Fruit fly (Drosophila melanogaster): ENCODE results near the gene CG33296.
"Not testable (repeated sequence)": the region's sequence is repeated elsewhere in the genome, so short reads cannot be mapped to it uniquely, and the experiment has no call there.

CG33296 gene

DNA sequence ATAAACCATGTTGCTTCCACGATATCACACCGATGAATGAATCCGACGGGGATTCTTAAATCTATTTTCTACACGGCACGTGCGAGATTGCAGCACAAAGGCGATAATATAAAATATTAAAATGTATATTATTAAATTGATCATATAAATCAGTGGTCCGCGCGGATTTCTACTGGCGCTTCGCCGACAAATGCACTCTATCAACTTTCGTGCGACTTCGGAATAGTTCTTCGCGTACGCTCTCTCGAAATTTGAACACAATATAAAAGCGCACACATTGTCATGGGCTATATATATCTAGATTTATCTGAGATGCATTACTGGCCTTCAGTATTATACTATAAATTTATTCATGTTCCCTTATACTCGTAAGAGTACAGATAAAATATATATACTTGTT is at the start of gene CG33296:
TSS of gene CG33296 (minus strand) at position 101 of the 400 bp plus-strand sequence.
- TF ChIP-seq CG8478 (optimal IDR thresholded peaks at IDR 0.05), result no peak
- no peak for TF ChIP-seq CTCF (optimal IDR thresholded peaks at IDR 0.05)

DNA sequence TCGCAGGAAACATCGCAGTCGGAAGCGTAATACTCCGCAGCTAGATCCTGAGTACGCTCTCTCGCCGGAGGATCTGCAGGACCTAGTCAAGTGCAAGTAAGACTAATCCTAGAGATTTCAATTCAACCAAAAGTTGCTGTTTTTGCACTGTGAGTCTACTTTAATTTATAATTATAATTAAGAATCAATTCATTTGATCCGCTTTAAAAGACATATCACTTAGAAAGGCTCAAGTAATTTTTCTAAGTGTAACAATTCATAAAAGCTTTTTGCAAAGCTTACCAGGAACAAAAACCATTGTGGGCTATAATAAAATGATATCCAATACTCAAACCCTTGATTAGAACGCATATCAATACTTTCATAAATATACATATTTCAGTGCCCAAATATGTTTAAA is 40.4 kb upstream of the CG33296 start:
- no peak for TF ChIP-seq CTCF (optimal IDR thresholded peaks at IDR 0.05)
- TF ChIP-seq CG8478 (optimal IDR thresholded peaks at IDR 0.05), result no peak

DNA sequence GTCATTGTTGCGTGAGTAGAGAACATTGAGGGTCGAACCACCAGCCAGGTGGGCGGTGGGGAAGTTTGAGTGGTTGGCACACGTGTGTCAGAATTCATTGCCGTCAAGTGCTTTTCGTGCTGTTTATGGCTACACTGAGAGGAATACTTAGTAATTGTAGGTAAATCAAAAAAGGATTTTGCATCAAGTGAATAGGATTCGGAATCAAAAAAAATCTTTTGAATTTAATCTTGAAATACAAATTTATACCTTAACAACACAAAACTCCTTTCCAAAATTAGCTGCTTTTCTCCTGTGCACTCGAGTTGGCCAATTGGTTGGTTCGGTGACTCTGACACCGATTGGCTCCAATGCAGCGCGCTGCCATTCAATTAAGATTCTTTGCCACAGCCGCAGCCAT is 38.1 kb upstream of the CG33296 start:
- no peak for TF ChIP-seq CG8478 (optimal IDR thresholded peaks at IDR 0.05)
- no peak for TF ChIP-seq CTCF (optimal IDR thresholded peaks at IDR 0.05)

DNA sequence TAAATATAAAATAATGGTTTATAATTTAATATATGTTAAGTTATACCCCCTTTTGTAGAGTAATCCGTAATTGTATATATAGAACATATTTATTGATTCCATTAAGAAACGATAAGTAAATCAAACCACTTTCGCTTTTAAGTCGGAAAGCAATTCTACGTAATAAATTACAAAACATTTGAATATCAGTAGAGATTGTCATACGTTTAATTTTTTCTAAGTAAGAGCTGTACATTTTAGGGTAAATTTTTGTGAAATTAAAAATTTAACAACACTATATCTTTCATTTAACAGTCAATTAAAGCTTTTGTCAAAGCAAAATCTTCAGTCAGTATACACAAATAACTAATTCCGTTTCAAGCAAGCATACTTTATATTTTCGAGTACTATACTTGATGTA is 37.4 kb upstream of the CG33296 start, which contains the start of gene CG46025:
TSS of gene CG46025 (plus strand) at position 301 of the 400 bp plus-strand sequence.
- TF ChIP-seq CTCF (optimal IDR thresholded peaks at IDR 0.05), result no peak
- no peak for TF ChIP-seq CG8478 (optimal IDR thresholded peaks at IDR 0.05)

DNA sequence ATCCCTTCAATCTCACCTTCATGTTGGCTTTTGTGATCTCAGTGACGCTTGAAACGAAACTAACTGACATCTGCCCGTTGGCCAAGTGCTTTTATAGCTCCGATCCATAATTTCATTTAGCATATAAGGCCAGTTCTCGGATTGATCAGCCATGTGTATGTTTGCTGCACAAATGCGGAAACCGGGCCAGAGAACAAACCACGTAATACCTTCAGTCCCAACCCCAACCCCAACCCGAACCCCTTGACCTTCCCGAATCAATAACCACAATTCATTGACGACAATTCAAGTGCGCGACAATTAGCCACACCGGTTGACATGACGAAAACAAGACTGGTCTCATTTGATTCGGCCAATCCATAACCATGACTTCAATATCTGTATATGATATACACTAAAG is 36.6 kb upstream of the CG33296 start, which contains the start of gene CG7203:
TSS of gene CG7203 (minus strand) at position 101 of the 400 bp plus-strand sequence.
- no peak for TF ChIP-seq CG8478 (optimal IDR thresholded peaks at IDR 0.05)
- TF ChIP-seq CTCF (optimal IDR thresholded peaks at IDR 0.05), result no peak

DNA sequence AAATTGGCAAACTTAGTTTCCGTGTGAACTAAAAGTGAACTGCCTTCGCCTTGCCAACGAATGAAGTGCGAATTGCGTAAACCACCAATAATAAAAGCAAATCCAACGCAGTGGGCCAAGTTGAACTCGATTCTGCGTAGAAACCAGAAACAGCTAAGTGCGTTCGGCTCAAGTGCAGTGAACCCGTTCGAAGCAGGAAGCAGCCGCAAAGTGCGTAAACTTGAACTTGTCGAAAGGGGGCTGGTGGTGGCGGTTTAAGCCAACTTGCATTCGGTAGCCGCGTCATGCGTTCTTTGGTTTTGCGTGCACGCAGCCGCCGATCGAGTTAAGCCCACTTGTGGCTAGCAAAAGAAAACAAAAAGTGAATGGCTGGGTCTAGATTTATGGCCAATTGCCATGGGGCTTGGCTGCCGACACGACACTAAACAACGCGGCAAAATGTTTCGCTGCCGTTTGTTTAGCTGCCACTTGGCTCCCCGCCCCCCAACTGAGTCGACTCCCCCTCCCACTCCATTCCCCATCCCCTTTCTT is 34.3 kb upstream of the CG33296 start:
- no peak for TF ChIP-seq CG8478 (optimal IDR thresholded peaks at IDR 0.05)
- no peak for TF ChIP-seq CTCF (optimal IDR thresholded peaks at IDR 0.05)

DNA sequence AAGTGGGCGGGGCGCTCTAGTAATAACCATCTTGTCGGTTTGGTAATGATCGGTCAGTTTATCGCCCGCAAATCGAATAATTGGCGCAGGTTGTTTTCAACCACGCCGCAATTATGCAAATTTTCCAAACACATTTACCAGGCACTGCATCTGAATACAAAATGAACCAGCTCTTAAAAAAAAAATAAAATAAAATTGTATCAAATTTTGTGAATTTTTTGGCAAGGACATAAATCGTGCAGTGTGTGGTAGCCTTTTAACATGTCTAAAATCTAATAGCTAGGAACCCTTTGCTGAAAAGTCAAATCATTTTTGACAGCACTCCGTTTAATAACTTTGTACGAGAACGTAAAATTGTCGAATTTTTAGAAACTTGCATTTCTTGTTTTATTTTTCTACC is 30.5 kb upstream of the CG33296 start, which contains the start of gene ATPsynGL:
TSS of gene ATPsynGL (plus strand) at position 301 of the 400 bp plus-strand sequence.
- no peak for TF ChIP-seq CTCF (optimal IDR thresholded peaks at IDR 0.05)
- no peak for TF ChIP-seq CG8478 (optimal IDR thresholded peaks at IDR 0.05)

DNA sequence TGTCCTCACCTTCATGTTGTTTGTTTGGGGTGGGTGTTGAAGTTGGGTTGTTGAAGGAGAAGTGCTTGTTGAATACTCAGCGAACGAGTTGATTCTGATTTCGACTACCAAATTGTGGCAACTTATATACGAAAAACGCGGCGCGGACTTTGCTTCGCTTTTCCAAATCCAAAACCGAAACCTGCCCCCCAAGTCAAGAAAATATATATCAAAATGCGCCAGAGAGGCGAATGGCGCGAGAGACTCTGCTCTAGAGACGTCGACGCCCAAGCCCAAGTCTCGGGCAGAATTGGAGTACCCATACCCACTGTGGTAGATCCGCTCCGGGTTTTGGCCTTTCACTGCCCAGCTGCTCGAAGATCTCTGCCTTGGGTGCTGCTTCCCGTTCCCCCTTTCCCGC is 28.3 kb upstream of the CG33296 start, which contains the start of gene CG7214:
TSS of gene CG7214 (minus strand) at position 101 of the 400 bp plus-strand sequence.
- no peak for TF ChIP-seq CG8478 (optimal IDR thresholded peaks at IDR 0.05)
- TF ChIP-seq CTCF (optimal IDR thresholded peaks at IDR 0.05), result no peak

DNA sequence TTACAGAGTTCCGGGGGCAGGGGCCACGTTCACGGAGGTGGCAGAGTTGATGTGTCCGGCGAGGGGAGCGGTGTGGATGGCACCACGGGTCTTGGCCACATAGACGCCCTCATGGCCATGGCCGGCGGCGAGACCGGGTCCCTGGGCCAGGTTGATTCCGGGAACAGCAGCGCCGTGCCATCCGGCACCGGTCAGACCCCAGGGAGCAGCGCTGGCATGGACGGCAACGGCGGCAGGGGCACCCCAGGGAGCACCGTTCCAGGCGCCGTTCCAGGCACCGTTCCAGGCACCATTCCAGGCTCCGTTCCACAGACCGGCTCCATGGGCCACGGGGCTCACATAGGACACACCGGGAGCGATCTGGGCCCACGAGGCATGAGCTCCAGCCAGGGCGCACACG is 27.8 kb upstream of the CG33296 start:
- TF ChIP-seq CG8478 (optimal IDR thresholded peaks at IDR 0.05), result no peak
- TF ChIP-seq CTCF (optimal IDR thresholded peaks at IDR 0.05), result no peak

DNA sequence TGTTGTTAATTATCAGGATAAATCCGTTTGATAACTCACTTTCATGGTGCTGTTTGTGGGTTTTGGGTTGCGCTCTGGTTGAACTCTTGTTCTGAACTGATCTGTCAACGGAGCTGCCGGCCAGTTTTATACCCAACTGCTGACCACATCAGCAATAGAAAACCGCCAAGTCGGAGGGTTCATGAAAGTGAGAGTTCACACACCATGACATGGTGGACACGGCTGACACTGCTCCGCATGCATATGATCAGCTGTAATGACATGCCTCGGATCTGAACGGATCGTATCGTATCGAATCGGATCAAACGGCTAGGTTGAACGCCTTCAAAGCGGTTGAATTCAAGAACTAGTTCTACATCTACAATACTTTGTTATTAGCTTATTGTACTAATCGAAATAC is 25.0 kb upstream of the CG33296 start, which contains the start of gene Acp1:
TSS of gene Acp1 (minus strand) at position 101 of the 400 bp plus-strand sequence.
- TF ChIP-seq CTCF (optimal IDR thresholded peaks at IDR 0.05) (no peak), CG8478 (optimal IDR thresholded peaks at IDR 0.05) (no peak)

DNA sequence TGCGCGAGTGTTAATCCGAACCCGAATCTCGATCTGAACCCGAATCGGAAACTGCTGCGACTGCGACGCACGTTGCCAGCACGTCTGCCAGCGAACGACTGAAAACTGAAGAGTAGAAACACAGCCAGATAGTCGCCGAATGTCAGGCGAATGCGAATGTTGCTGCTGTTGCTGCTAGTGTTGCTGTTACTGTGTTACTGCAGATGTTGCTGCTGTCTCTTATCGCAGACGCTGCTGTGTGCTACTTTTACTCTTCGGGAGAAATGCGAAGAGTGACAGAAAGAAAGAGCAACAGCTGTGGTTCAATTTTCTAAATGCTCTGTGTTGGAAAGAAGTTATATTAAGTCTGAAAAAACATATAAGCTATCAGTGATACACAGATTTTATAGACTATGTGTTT is 22.3 kb upstream of the CG33296 start, which contains the start of gene CG31904:
TSS of gene CG31904 (minus strand) at position 101 of the 400 bp plus-strand sequence.
- not testable (repeated sequence) for TF ChIP-seq CTCF, CG8478 (optimal IDR thresholded peaks at IDR 0.05)

DNA sequence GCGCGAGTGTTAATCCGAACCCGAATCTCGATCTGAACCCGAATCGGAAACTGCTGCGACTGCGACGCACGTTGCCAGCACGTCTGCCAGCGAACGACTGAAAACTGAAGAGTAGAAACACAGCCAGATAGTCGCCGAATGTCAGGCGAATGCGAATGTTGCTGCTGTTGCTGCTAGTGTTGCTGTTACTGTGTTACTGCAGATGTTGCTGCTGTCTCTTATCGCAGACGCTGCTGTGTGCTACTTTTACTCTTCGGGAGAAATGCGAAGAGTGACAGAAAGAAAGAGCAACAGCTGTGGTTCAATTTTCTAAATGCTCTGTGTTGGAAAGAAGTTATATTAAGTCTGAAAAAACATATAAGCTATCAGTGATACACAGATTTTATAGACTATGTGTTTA is 16.1 kb upstream of the CG33296 start, which contains the start of gene CG13796:
TSS of gene CG13796 (minus strand) at position 101 of the 400 bp plus-strand sequence.
- not testable (repeated sequence) for TF ChIP-seq CG8478, CTCF (optimal IDR thresholded peaks at IDR 0.05)

DNA sequence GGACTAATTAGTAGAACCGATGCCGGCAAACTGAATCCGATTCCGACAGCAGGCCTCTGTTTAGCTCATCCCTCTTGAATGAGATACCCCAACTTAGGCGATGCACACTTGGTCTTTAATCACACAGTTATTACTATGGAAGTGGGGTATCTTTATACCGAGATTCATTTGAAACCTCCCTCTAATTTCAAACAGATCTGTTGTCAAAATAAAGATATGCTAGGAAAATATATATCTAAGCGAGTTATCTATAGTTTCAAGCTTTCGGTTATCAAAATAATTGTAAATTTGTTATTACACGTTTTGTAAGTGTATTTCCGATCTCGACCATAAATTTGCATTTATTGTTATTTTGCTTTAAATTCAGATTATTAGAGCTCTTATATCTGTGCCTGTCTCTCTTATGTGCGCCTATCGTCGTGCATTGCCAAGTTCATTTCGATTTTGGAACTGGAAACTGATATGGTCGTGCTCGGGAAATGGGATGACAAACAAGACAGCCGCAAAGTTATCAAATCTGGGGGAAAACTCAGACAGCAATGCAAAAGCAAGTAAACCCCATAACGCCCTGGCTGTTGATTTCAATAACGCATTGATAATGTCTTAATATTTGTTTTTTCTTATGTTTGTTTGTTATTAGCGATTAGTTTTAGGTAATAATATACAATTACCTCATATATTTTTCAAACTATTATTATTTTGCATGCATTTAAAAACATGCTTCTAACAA is 10.0 kb upstream of the CG33296 start, which contains the start of gene CG13795:
TSS of gene CG13795 (minus strand) at position 31 of the 730 bp plus-strand sequence.
- TF ChIP-seq CTCF (optimal IDR thresholded peaks at IDR 0.05) (no peak), CG8478 (optimal IDR thresholded peaks at IDR 0.05) (no peak)

DNA sequence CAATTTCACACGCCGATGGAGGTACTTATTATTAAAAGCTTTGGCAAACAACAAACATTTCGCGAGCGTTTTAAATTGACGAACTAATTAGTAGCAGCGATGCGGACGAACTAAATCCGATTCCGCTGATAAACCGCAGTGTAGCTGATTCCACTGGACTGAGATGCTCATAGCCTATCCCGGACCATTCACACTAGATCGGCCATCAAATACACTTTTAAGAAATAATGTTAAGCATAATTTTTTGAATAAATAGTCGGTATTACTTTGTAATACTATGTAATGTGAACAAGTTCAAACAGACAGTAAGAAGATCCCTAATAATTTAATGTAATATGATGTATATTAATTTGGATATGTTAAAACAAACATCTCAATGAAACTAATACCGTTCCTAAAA is 6.3 kb upstream of the CG33296 start, which contains the start of gene CG13794:
TSS of gene CG13794 (minus strand) at position 101 of the 400 bp plus-strand sequence.
- TF ChIP-seq CG8478 (optimal IDR thresholded peaks at IDR 0.05) (no peak), CTCF (optimal IDR thresholded peaks at IDR 0.05) (no peak)

DNA sequence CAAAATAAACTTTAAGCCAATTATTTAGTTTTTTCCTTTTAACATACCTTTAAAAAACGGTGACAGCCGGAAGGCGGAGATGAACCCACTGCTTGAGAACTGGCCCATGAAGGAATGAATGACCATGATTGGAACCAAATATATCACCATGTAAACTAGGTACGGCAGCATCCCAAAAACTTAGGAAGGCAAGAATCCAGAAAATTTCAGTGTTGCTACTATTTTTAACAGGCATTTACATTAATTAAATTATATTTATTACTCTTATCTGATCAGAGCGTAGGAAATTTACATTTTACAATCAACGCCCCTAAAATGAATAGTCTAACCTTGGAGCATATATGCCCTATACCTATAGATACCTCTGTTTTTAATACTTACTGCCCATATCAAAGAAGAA is 5.7 kb upstream of the CG33296 start:
- TF ChIP-seq CTCF (optimal IDR thresholded peaks at IDR 0.05), result no peak
- no peak for TF ChIP-seq CG8478 (optimal IDR thresholded peaks at IDR 0.05)

DNA sequence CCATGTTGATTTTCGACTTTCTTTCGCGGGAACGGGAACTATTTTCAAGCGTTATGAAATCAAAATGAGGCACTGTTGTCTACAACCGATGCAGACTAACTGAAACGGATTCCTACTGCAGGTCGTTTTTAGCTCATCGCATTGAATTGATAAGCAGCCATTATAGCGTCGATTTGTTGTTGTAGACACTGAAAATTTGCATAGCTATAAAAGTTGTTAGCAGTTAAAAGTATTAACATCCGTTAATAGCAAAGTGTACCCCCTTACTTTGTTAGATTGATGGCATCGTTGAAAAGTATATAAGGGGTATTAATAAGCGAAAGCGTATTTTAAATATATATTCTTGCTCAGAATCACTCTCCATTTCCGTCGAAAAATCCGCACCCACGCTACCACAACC is 2.9 kb upstream of the CG33296 start, which contains the start of gene CG13793:
TSS of gene CG13793 (minus strand) at position 101 of the 400 bp plus-strand sequence.
- TF ChIP-seq CG8478 (optimal IDR thresholded peaks at IDR 0.05), result no peak
